Worm (Caenorhabditis elegans) whole organism, L2 larva: Measurements from ENCODE around the gene C27A2.8.
A peak's percentile ranks its signal among the peaks of the same experiment; 100 is the strongest.

Experiments used
- R02D3.7 ChIP-seq: fragments of 150-350 bp; optimal IDR thresholded peaks from 2 replicates; lab custom pipeline; 2014; ENCODE audit warnings: missing biosample characterization, missing genetic modification characterization
- ZK546.5 ChIP-seq: sonication (generic microtip); optimal IDR thresholded peaks from 2 replicates; lab custom pipeline; 2017; ENCODE audit warnings: missing biosample characterization, missing genetic modification characterization
- aly-2 ChIP-seq: fragments of 150-350 bp; optimal IDR thresholded peaks from 2 replicates; lab custom pipeline; 2014; ENCODE audit warnings: missing biosample characterization, missing genetic modification characterization
- ama-1 ChIP-seq: fragments of 150-350 bp; optimal IDR thresholded peaks from 2 replicates; lab custom pipeline; 2018; ENCODE audit warnings: inconsistent platforms
- ceh-82 ChIP-seq: fragments of 150-350 bp; optimal IDR thresholded peaks from 2 replicates; lab custom pipeline; 2014; ENCODE audit warnings: missing biosample characterization, missing genetic modification characterization
- dmd-4 ChIP-seq: sonication (generic microtip); optimal IDR thresholded peaks from 2 replicates; lab custom pipeline; 2017; ENCODE audit warnings: missing biosample characterization, missing genetic modification characterization
- elt-1 ChIP-seq: fragments of 150-350 bp; optimal IDR thresholded peaks from 2 replicates; lab custom pipeline; 2014; ENCODE audit warnings: missing biosample characterization, missing genetic modification characterization
- lsy-2 ChIP-seq, 2 experiments: fragments of 150-350 bp in 1 of 2; sonication (generic microtip) in 1 of 2; optimal IDR thresholded peaks; 2 replicates each; lab custom pipeline; 2014 to 2017; ENCODE audit warnings: missing biosample characterization in 2 of 2, missing genetic modification characterization in 2 of 2
- nhr-11 ChIP-seq: fragments of 150-350 bp; optimal IDR thresholded peaks from 2 replicates; lab custom pipeline; 2014; ENCODE audit warnings: missing biosample characterization, missing genetic modification characterization
- nhr-23 ChIP-seq: fragments of 150-350 bp; optimal IDR thresholded peaks from 2 replicates; lab custom pipeline; 2014; ENCODE audit warnings: missing biosample characterization, missing genetic modification reagents, missing genetic modification characterization
- nhr-77 ChIP-seq: fragments of 150-350 bp; optimal IDR thresholded peaks from 2 replicates; lab custom pipeline; 2014; ENCODE audit warnings: missing biosample characterization, missing genetic modification characterization
- skn-1 ChIP-seq: sonication (generic microtip); optimal IDR thresholded peaks from 2 replicates; lab custom pipeline; 2017; ENCODE audit warnings: missing biosample characterization, missing genetic modification characterization
- sma-9 ChIP-seq, 2 experiments: fragments of 150-350 bp in 1 of 2; sonication (generic microtip) in 1 of 2; optimal IDR thresholded peaks; 2 replicates each; lab custom pipeline; 2014 to 2016; ENCODE audit warnings: missing genetic modification characterization in 2 of 2, mild to moderate bottlenecking in 1 of 2, missing biosample characterization in 1 of 2, missing compliant biosample characterization in 1 of 2, missing genetic modification reagents in 1 of 2, moderate library complexity in 1 of 2
- unc-62 ChIP-seq: fragments of 150-350 bp; optimal IDR thresholded peaks from 2 replicates; lab custom pipeline; 2014; ENCODE audit warnings: missing biosample characterization, missing genetic modification reagents, missing genetic modification characterization

DNA sequence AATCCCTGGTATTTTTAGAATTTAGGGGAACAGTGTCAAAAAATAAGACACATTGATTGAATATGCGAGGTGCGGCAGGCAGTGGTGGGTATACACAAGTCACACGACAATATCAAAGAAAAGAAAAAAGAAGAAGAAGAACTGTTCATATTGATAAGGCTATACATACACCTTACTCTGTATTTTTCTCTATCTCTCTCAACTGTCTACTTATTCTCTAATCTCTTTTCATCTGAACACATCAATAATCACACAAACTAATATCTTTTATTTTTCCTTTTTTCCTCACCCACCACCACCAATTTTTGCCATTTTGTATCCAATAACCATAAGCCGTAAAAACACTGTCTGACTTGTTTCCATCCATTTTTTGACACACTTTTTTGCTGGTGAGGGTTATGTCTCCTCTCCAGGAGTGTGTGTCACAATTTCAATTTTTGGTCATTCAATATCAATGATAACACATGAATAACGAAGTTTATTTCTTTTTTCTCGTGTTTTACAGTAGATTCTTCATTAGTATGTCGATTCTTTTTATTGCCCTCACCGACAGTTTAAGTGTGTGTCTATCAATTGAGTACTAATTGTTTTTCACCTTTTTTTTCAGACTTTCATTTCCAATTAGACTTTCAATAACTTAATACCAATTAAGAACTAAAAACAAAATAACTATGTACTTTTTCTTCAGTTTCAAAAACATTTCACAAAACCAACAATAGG lies 48.3 kb downstream of the C27A2.8 start:
- TF ChIP-seq R02D3.7 (tag; lab: Kevin White, UChicago), result no peak
- TF ChIP-seq nhr-11 (tag; lab: Kevin White, UChicago), result no peak
- no peak for TF ChIP-seq elt-1 (tag; lab: Kevin White, UChicago)
- TF ChIP-seq dmd-4, result no peak
- TF ChIP-seq ceh-82 (tag; lab: Kevin White, UChicago), result no peak
- TF ChIP-seq lsy-2 (tag; optimal IDR thresholded peaks at IDR 0.05; lab: Kevin White, UChicago), result peak in 1 of 2 experiments; percentile 43
- TF ChIP-seq nhr-23 (tag; lab: Kevin White, UChicago), result no peak
- peak; percentile 62 for TF ChIP-seq sma-9 (GFP tag; optimal IDR thresholded peaks at IDR 0.05; lab: Kevin White, UChicago)
- no peak for TF ChIP-seq sma-9 (tag; optimal IDR thresholded peaks at IDR 0.05; lab: Kevin White, UChicago)
- no peak for TF ChIP-seq skn-1 (tag; lab: Kevin White, UChicago)
- TF ChIP-seq unc-62 (GFP tag; lab: Kevin White, UChicago), result no peak
- no peak for TF ChIP-seq ZK546.5 (tag; lab: Kevin White, UChicago)
- no peak for TF ChIP-seq aly-2
- TF ChIP-seq ama-1 (lab: Kevin White, UChicago), result no peak
- TF ChIP-seq nhr-77 (tag; lab: Kevin White, UChicago), result no peak
